Fruit fly (Drosophila melanogaster) whole organism, prepupa: ENCODE data around the gene CG46463.

ENCODE experiments used
- Blimp-1 ChIP-seq: fragments of 200-800 bp; sonication (Bioruptor generic); optimal IDR thresholded peaks from 3 replicates; lab custom pipeline; 2017; ENCODE audit warnings: missing biosample characterization, missing genetic modification characterization, mild to moderate bottlenecking, moderate library complexity, missing genetic modification reagents
- CG11294 ChIP-seq: fragments of 200-800 bp; sonication (Bioruptor generic); IDR thresholded peaks from 2 replicates; pipeline ENCODE4 v1.3.6; 2022; ENCODE audit warnings: missing biosample characterization, missing genetic modification characterization
- CG11762 ChIP-seq: fragments of 200-800 bp; sonication (Bioruptor generic); optimal IDR thresholded peaks from 3 replicates; lab custom pipeline; 2016; ENCODE audit warnings: missing biosample characterization, missing genetic modification characterization; ENCODE audit not compliant: insufficient read depth
- CG11902 ChIP-seq: fragments of 200-800 bp; sonication (Bioruptor generic); optimal IDR thresholded peaks from 3 replicates; lab custom pipeline; 2016; ENCODE audit warnings: missing biosample characterization, missing genetic modification characterization
- CG15336 ChIP-seq: fragments of 200-800 bp; sonication (Bioruptor generic); IDR thresholded peaks from 2 replicates; pipeline ENCODE4 v1.3.6; 2022; ENCODE audit warnings: missing biosample characterization, missing genetic modification characterization
- CG1621 ChIP-seq: fragments of 200-800 bp; sonication (Bioruptor generic); optimal IDR thresholded peaks from 3 replicates; lab custom pipeline; 2018; ENCODE audit warnings: missing biosample characterization, mild to moderate bottlenecking, missing genetic modification characterization
- CG16779 ChIP-seq: fragments of 200-800 bp; sonication (Bioruptor generic); optimal IDR thresholded peaks from 3 replicates; lab custom pipeline; 2017; ENCODE audit warnings: missing biosample characterization, mild to moderate bottlenecking, missing genetic modification characterization
- CG31627 ChIP-seq: fragments of 200-800 bp; sonication (Bioruptor generic); optimal IDR thresholded peaks from 3 replicates; lab custom pipeline; 2016; ENCODE audit warnings: missing biosample characterization, missing genetic modification characterization
- CG34406 ChIP-seq: fragments of 200-800 bp; sonication (Bioruptor generic); optimal IDR thresholded peaks from 3 replicates; lab custom pipeline; 2016; ENCODE audit warnings: missing biosample characterization, missing genetic modification characterization
- CG3919 ChIP-seq: fragments of 200-800 bp; sonication (Bioruptor generic); optimal IDR thresholded peaks from 3 replicates; lab custom pipeline; 2016; ENCODE audit warnings: missing biosample characterization, missing genetic modification characterization
- CG4318 ChIP-seq: fragments of 200-800 bp; sonication (Bioruptor generic); optimal IDR thresholded peaks from 3 replicates; lab custom pipeline; 2017; ENCODE audit warnings: missing biosample characterization, mild to moderate bottlenecking, missing genetic modification characterization
- CG6276 ChIP-seq: fragments of 200-800 bp; sonication (Bioruptor generic); optimal IDR thresholded peaks from 2 replicates; lab custom pipeline; 2017; ENCODE audit warnings: missing biosample characterization, mild to moderate bottlenecking, missing genetic modification characterization
- CG6792 ChIP-seq: fragments of 200-800 bp; sonication (Bioruptor generic); optimal IDR thresholded peaks from 3 replicates; lab custom pipeline; 2016; ENCODE audit warnings: missing biosample characterization, missing genetic modification characterization
- CG6854 ChIP-seq: fragments of 200-800 bp; sonication (Bioruptor generic); optimal IDR thresholded peaks from 2 replicates; lab custom pipeline; 2017; ENCODE audit warnings: missing biosample characterization, mild to moderate bottlenecking, missing genetic modification characterization
- CG7368 ChIP-seq: fragments of 200-800 bp; sonication (Bioruptor generic); optimal IDR thresholded peaks from 3 replicates; lab custom pipeline; 2016; ENCODE audit warnings: missing biosample characterization, missing genetic modification characterization
- CG8119 ChIP-seq: fragments of 200-800 bp; sonication (Bioruptor generic); IDR thresholded peaks from 3 replicates; pipeline ENCODE4 v1.3.6; 2022; ENCODE audit warnings: missing biosample characterization, missing genetic modification characterization
- CG8319 ChIP-seq: fragments of 200-800 bp; sonication (Bioruptor generic); optimal IDR thresholded peaks from 3 replicates; lab custom pipeline; 2016; ENCODE audit warnings: missing biosample characterization, missing genetic modification characterization
- CG8632 ChIP-seq: fragments of 200-800 bp; sonication (Bioruptor generic); optimal IDR thresholded peaks from 3 replicates; lab custom pipeline; 2016; ENCODE audit warnings: missing biosample characterization, missing genetic modification characterization
- CG9139 ChIP-seq: fragments of 200-800 bp; sonication (Bioruptor generic); optimal IDR thresholded peaks from 3 replicates; lab custom pipeline; 2017; ENCODE audit warnings: missing biosample characterization, mild to moderate bottlenecking, missing genetic modification characterization
- Eip75B ChIP-seq: fragments of 200-800 bp; sonication (Bioruptor generic); optimal IDR thresholded peaks from 3 replicates; lab custom pipeline; 2016; ENCODE audit warnings: missing biosample characterization, missing genetic modification characterization
- Eip78C ChIP-seq: fragments of 200-800 bp; sonication (Bioruptor generic); peaks from one replicate; lab custom pipeline; 2016; ENCODE audit warnings: missing biosample characterization, missing genetic modification characterization
- Eip93F ChIP-seq: fragments of 200-800 bp; sonication (Bioruptor generic); optimal IDR thresholded peaks from 2 replicates; lab custom pipeline; 2016; ENCODE audit warnings: missing biosample characterization, mild to moderate bottlenecking, missing genetic modification characterization
- Ets21C ChIP-seq: fragments of 200-800 bp; sonication (Bioruptor generic); optimal IDR thresholded peaks from 3 replicates; lab custom pipeline; 2016; ENCODE audit warnings: missing biosample characterization, missing genetic modification characterization
- Ets96B ChIP-seq: fragments of 200-800 bp; optimal IDR thresholded peaks from 2 replicates; lab custom pipeline; 2019; ENCODE audit warnings: missing biosample characterization, mild to moderate bottlenecking, missing genetic modification characterization, moderate library complexity
- Hr39 ChIP-seq: fragments of 200-800 bp; sonication (Bioruptor generic); optimal IDR thresholded peaks from 2 replicates; lab custom pipeline; 2016; ENCODE audit warnings: missing biosample characterization, missing genetic modification characterization
- Lpt ChIP-seq: fragments of 200-800 bp; sonication (Bioruptor generic); optimal IDR thresholded peaks from 3 replicates; lab custom pipeline; 2016; ENCODE audit warnings: missing biosample characterization, missing genetic modification characterization
- Met ChIP-seq: fragments of 200-800 bp; sonication (Bioruptor generic); optimal IDR thresholded peaks from 3 replicates; lab custom pipeline; 2016; ENCODE audit warnings: missing biosample characterization, missing genetic modification characterization
- Smox ChIP-seq: fragments of 200-800 bp; sonication (Bioruptor generic); optimal IDR thresholded peaks from 3 replicates; lab custom pipeline; 2016; ENCODE audit warnings: missing biosample characterization, missing genetic modification characterization
- Sox102F ChIP-seq: fragments of 200-800 bp; sonication (Bioruptor generic); optimal IDR thresholded peaks from 2 replicates; lab custom pipeline; 2016; ENCODE audit warnings: missing biosample characterization, mild to moderate bottlenecking, missing genetic modification characterization
- Sox14 ChIP-seq: fragments of 200-800 bp; sonication (Bioruptor generic); optimal IDR thresholded peaks from 3 replicates; lab custom pipeline; 2016; ENCODE audit warnings: missing biosample characterization, missing genetic modification characterization
- achi ChIP-seq: fragments of 200-800 bp; sonication (Bioruptor generic); optimal IDR thresholded peaks from 3 replicates; lab custom pipeline; 2016; ENCODE audit warnings: missing biosample characterization, missing genetic modification characterization
- acj6 ChIP-seq: fragments of 200-800 bp; sonication (Bioruptor generic); optimal IDR thresholded peaks from 3 replicates; lab custom pipeline; 2016; ENCODE audit warnings: missing biosample characterization, missing genetic modification characterization
- cyc ChIP-seq: fragments of 200-800 bp; sonication (Bioruptor generic); optimal IDR thresholded peaks from 3 replicates; lab custom pipeline; 2016; ENCODE audit warnings: missing biosample characterization, missing genetic modification characterization
- dac ChIP-seq: fragments of 200-800 bp; sonication (Bioruptor generic); optimal IDR thresholded peaks from 2 replicates; lab custom pipeline; 2017; ENCODE audit warnings: missing biosample characterization, mild to moderate bottlenecking, missing genetic modification characterization
- dsx ChIP-seq: fragments of 200-800 bp; optimal IDR thresholded peaks from 3 replicates; lab custom pipeline; 2019; ENCODE audit warnings: missing biosample characterization, mild to moderate bottlenecking, missing genetic modification characterization, moderate library complexity; ENCODE audit not compliant: poor library complexity, severe bottlenecking
- esn ChIP-seq: fragments of 200-800 bp; sonication (Bioruptor generic); optimal IDR thresholded peaks from 2 replicates; lab custom pipeline; 2016; ENCODE audit warnings: missing biosample characterization, mild to moderate bottlenecking, missing genetic modification characterization, moderate library complexity
- fd85E ChIP-seq: fragments of 200-800 bp; sonication (Bioruptor generic); optimal IDR thresholded peaks from 3 replicates; lab custom pipeline; 2016; ENCODE audit warnings: missing biosample characterization, missing genetic modification characterization
- lz ChIP-seq: fragments of 200-800 bp; sonication (Bioruptor generic); optimal IDR thresholded peaks from 3 replicates; lab custom pipeline; 2016; ENCODE audit warnings: missing biosample characterization, missing genetic modification characterization
- pdm3 ChIP-seq: fragments of 200-800 bp; sonication (Bioruptor generic); optimal IDR thresholded peaks from 3 replicates; lab custom pipeline; 2016; ENCODE audit warnings: missing biosample characterization, missing genetic modification characterization
- salr ChIP-seq, 2 experiments: fragments of 200-800 bp; sonication (Bioruptor generic); optimal IDR thresholded peaks; 3 replicates each; lab custom pipeline; 2016 to 2018; ENCODE audit warnings: missing biosample characterization in 2 of 2, missing genetic modification characterization in 2 of 2, mild to moderate bottlenecking in 1 of 2
- spab ChIP-seq: fragments of 200-800 bp; sonication (Bioruptor generic); optimal IDR thresholded peaks from 2 replicates; lab custom pipeline; 2017; ENCODE audit warnings: missing biosample characterization, mild to moderate bottlenecking, missing genetic modification characterization, missing genetic modification reagents
- ss ChIP-seq, 2 experiments: fragments of 200-800 bp; sonication (Bioruptor generic); optimal IDR thresholded peaks; 2 replicates in 1 of 2; 3 replicates in 1 of 2; lab custom pipeline; 2017 to 2018; ENCODE audit warnings: mild to moderate bottlenecking in 2 of 2, missing biosample characterization in 2 of 2, missing genetic modification characterization in 2 of 2, moderate library complexity in 1 of 2
- svp ChIP-seq: fragments of 200-800 bp; sonication (Bioruptor generic); peaks from one replicate; lab custom pipeline; 2016; ENCODE audit warnings: missing biosample characterization, missing genetic modification characterization
- topi ChIP-seq: fragments of 200-800 bp; sonication (Bioruptor generic); optimal IDR thresholded peaks from 3 replicates; lab custom pipeline; 2016; ENCODE audit warnings: missing biosample characterization, missing genetic modification characterization
- vri ChIP-seq: fragments of 200-800 bp; sonication (Bioruptor generic); optimal IDR thresholded peaks from 3 replicates; lab custom pipeline; 2016; ENCODE audit warnings: missing biosample characterization, mild to moderate bottlenecking, missing genetic modification characterization

Gene CG46463

DNA sequence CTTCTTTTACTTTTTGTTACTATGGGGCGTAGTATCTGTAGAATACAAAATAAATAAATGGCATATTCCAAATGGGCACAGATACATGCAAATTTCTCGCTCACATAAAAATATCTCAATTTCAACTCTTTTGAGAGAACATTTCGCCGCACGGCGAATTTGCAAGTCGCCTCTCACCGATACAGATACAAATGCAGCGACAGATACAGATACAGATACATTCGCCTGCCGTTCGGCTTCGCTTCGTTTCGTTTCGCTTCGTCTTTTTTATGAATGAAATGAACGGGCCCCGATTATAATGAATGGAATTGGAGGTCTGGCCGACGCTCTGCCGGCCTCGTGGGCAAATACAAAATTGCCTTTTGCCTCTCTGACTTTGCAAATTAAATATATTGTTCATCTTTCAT, 40.9 kb upstream of the CG46463 start (continued):
- TF ChIP-seq CG8632 (GFP tag; lab: Kevin White, UChicago) (no peak), Sox102F (no peak), CG9139 (GFP tag; lab: Kevin White, UChicago) (peak; percentile 18), CG15336 (peak; percentile 35; the same call in 1 of the 2 replicates), ss (GFP tag; optimal IDR thresholded peaks at IDR 0.05; lab: Kevin White, UChicago) (peak; percentile 10 to 22), Ets21C (GFP tag; lab: Kevin White, UChicago) (no peak), dsx (GFP tag; lab: Kevin White, UChicago) (peak; percentile 51), CG1621 (tag; lab: Kevin White, UChicago) (no peak), achi (GFP tag; lab: Kevin White, UChicago) (no peak), CG3919 (no peak), acj6 (no peak), CG11902 (GFP tag; lab: Kevin White, UChicago) (no peak), cyc (GFP tag; lab: Kevin White, UChicago) (no peak), CG8319 (GFP tag; lab: Kevin White, UChicago) (no peak), vri (GFP tag; lab: Kevin White, UChicago) (peak; percentile 49), Lpt (GFP tag; lab: Kevin White, UChicago) (no peak), CG6276 (GFP tag; lab: Kevin White, UChicago) (no peak), topi (GFP tag; lab: Kevin White, UChicago) (no peak), Hr39 (no peak), CG7368 (GFP tag; lab: Kevin White, UChicago) (no peak), CG8119 (GFP tag; lab: Robert Waterston, UW) (no peak)
- TF ChIP-seq, all 60 proteins: peak for 9

DNA sequence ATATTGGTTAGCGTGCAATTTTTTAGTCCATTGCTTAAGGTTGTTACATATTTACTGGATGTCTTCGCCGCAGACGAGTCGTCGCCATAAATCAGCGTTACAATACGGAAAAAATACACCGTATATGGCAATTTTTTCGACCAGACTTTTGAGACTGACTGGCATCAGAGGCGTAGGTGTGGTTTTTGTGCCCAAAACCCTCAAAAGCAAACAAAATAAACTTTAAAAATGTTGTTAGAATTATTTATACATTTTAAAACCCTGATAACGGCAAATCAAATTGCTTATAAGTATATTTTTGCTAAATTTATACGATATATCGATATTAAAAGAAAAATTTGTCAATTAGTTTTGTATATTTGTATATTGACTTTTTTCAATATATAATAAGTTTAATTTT, 40.4 kb upstream of the CG46463 start:
- TF ChIP-seq salr (GFP tag; optimal IDR thresholded peaks at IDR 0.05; lab: Kevin White, UChicago) (no peak), Eip93F (no peak), Smox (GFP tag; lab: Kevin White, UChicago) (no peak), svp (peak; percentile 50), Ets96B (tag; lab: Kevin White, UChicago) (no peak), cyc (GFP tag; lab: Kevin White, UChicago) (no peak), CG11762 (GFP tag; lab: Kevin White, UChicago) (no peak)

DNA sequence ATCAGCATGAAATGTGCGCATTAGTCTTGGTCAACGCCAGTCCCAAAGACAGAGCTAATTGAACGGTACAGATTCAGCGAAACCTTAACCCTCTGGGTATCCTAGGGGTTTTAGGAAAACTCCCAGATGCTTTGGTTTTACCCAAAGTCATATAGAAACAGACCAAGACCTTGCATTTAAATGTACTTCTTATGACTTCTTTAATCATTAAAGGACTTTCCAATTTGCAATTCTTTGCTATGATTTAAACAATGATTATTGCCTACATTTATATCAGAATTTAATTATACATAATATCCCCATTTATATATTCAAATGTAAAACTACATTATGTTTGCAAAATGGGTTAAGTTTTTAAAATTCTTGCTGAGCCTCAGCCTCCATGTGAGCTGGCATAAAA, 38.1 kb upstream of the CG46463 start:
- no peak for TF ChIP-seq CG15336
- no peak for TF ChIP-seq acj6
- TF ChIP-seq Ets21C (GFP tag; lab: Kevin White, UChicago): peak; percentile 19
- TF ChIP-seq fd85E: no peak
- TF ChIP-seq Ets96B (tag; lab: Kevin White, UChicago): no peak
- TF ChIP-seq Eip78C (GFP tag; lab: Kevin White, UChicago): peak; percentile 58
- TF ChIP-seq CG11294 (GFP tag; lab: Robert Waterston, UW): no peak
- TF ChIP-seq dac (GFP tag; lab: Kevin White, UChicago): no peak
- TF ChIP-seq Lpt (GFP tag; lab: Kevin White, UChicago): no peak
- TF ChIP-seq CG31627: peak; percentile 51
- TF ChIP-seq CG4318 (GFP tag; lab: Kevin White, UChicago): no peak
- TF ChIP-seq CG6276 (GFP tag; lab: Kevin White, UChicago): no peak
- TF ChIP-seq Sox102F: peak; percentile 58
- TF ChIP-seq spab: no peak
- TF ChIP-seq svp: peak; percentile 85
- peak; percentile 12 for TF ChIP-seq CG34406 (GFP tag; lab: Kevin White, UChicago)
- peak; percentile 56 for TF ChIP-seq topi (GFP tag; lab: Kevin White, UChicago)
- TF ChIP-seq vri (GFP tag; lab: Kevin White, UChicago): peak; percentile 40
- TF ChIP-seq cyc (GFP tag; lab: Kevin White, UChicago): peak; percentile 40
- peak; percentile 43 for TF ChIP-seq Hr39
- TF ChIP-seq Smox (GFP tag; lab: Kevin White, UChicago): peak; percentile 69
- no peak for TF ChIP-seq pdm3 (GFP tag; lab: Kevin White, UChicago)
- no peak for TF ChIP-seq Eip75B (GFP tag; lab: Kevin White, UChicago)
- TF ChIP-seq CG7368 (GFP tag; lab: Kevin White, UChicago): no peak
- peak; percentile 68 for TF ChIP-seq Met (GFP tag; lab: Kevin White, UChicago)
- TF ChIP-seq Sox14 (GFP tag; lab: Kevin White, UChicago): no peak
- TF ChIP-seq CG6792: peak; percentile 13
- TF ChIP-seq esn (GFP tag; lab: Kevin White, UChicago): peak; percentile 74
- no peak for TF ChIP-seq CG3919
- no peak for TF ChIP-seq CG16779
- no peak for TF ChIP-seq CG9139 (GFP tag; lab: Kevin White, UChicago)
- TF ChIP-seq dsx (GFP tag; lab: Kevin White, UChicago): no peak
- no peak for TF ChIP-seq Eip93F
- TF ChIP-seq lz: peak; percentile 45
- TF ChIP-seq CG6854 (GFP tag; lab: Kevin White, UChicago): no peak
- TF ChIP-seq Blimp-1 (GFP tag; lab: Kevin White, UChicago): no peak
